Fruit fly (Drosophila melanogaster): Measurements from ENCODE around the gene Sec16.

Sec16 gene

dm6 chrX:12629564-12629963, 33.7 kb downstream of the Sec16 start, which contains the start of the genes Aven and CG2540 (continued):
- TF ChIP-seq CG15601 (tag; optimal IDR thresholded peaks at IDR 0.05) (peak; percentile 85), ssp (GFP tag; IDR thresholded peaks at IDR 0.05) (peak; percentile 45; the same call in 1 of the 2 replicates), pan (optimal IDR thresholded peaks at IDR 0.05) (no peak), pan (GFP tag; optimal IDR thresholded peaks at IDR 0.05 in 1 of 2, IDR thresholded peaks at IDR 0.05 in 1 of 2) (peak in 1 of 2 experiments; percentile 69), CG8089 (GFP tag; optimal IDR thresholded peaks at IDR 0.05) (no peak), Xrp1 (GFP tag; IDR thresholded peaks at IDR 0.05) (peak; percentile 84), gcm2 (GFP tag; optimal IDR thresholded peaks at IDR 0.05) (no peak), Dfd (GFP tag; optimal IDR thresholded peaks at IDR 0.05) (no peak), dpn (GFP tag; optimal IDR thresholded peaks at IDR 0.05) (peak in 1 of 2 experiments; percentile 80), Atf-2 (GFP tag; optimal IDR thresholded peaks at IDR 0.05) (no peak), CG10959 (GFP tag; IDR thresholded peaks at IDR 0.05) (peak; percentile 31; the same call in 1 of the 2 replicates), lmd (GFP tag; IDR thresholded peaks at IDR 0.05) (peak; percentile 61), CG16813 (GFP tag; IDR thresholded peaks at IDR 0.05; ENCODE audit: partially characterized antibody) (no peak), CG7786 (GFP tag; optimal IDR thresholded peaks at IDR 0.05) (no peak), Gug (GFP tag; IDR thresholded peaks at IDR 0.05) (0 out of 4 replicates have a peak, but pooled peaks have one; percentile 8), HmgZ (tag; optimal IDR thresholded peaks at IDR 0.05) (peak; percentile 67), ab (GFP tag; optimal IDR thresholded peaks at IDR 0.05) (no peak), CHES-1-like (GFP tag; optimal IDR thresholded peaks at IDR 0.05) (no peak), Ptx1 (GFP tag; IDR thresholded peaks at IDR 0.05) (peak; percentile 78), CG10366 (GFP tag; IDR thresholded peaks at IDR 0.05) (peak; percentile 49), fd96Cb (tag; optimal IDR thresholded peaks at IDR 0.05) (peak; percentile 70), CG30403 (GFP tag; optimal IDR thresholded peaks at IDR 0.05) (peak; percentile 83), ato (GFP tag; IDR thresholded peaks at IDR 0.05; ENCODE audit: partially characterized antibody) (no peak), CG11504 (tag; optimal IDR thresholded peaks at IDR 0.05) (peak; percentile 89), Rx (GFP tag; IDR thresholded peaks at IDR 0.05) (no peak), exex (tag; optimal IDR thresholded peaks at IDR 0.05) (peak; percentile 76), hb (GFP tag; IDR thresholded peaks at IDR 0.05; ENCODE audit: partially characterized antibody) (no peak), CG17568 (GFP tag; optimal IDR thresholded peaks at IDR 0.05) (peak; percentile 49), CG9215 (GFP tag; IDR thresholded peaks at IDR 0.05) (peak; percentile 49), CG4820 (GFP tag; optimal IDR thresholded peaks at IDR 0.05) (peak; percentile 57), CG14441 (GFP tag; IDR thresholded peaks at IDR 0.05) (no peak), Stat92E (GFP tag; optimal IDR thresholded peaks at IDR 0.05) (peak in 1 of 3 experiments; percentile 34), cg (GFP tag; optimal IDR thresholded peaks at IDR 0.05) (no peak), tgo (GFP tag; IDR thresholded peaks at IDR 0.05) (peak; percentile 60), CG18619 (GFP tag; optimal IDR thresholded peaks at IDR 0.05) (peak; percentile 81), MTF-1 (GFP tag; optimal IDR thresholded peaks at IDR 0.05; ENCODE audit: borderline replicate concordance) (no peak), abd-A (tag; optimal IDR thresholded peaks at IDR 0.05) (no peak), hkb (optimal IDR thresholded peaks at IDR 0.05) (no peak), hkb (GFP tag; IDR thresholded peaks at IDR 0.05) (peak; percentile 77), sens (GFP tag) (peak; percentile 67), NK7.1 (GFP tag; optimal IDR thresholded peaks at IDR 0.05) (no peak), repo (GFP tag; optimal IDR thresholded peaks at IDR 0.05) (no peak), CG11696 (GFP tag; IDR thresholded peaks at IDR 0.05) (0 out of 2 replicates have a peak, but pooled peaks have one; percentile 23), ac (GFP tag; optimal IDR thresholded peaks at IDR 0.05) (peak; percentile 51), PHDP (tag; optimal IDR thresholded peaks at IDR 0.05) (peak; percentile 88), CG32532 (GFP tag; IDR thresholded peaks at IDR 0.05) (peak; percentile 80), B-H1 (GFP tag; IDR thresholded peaks at IDR 0.05) (no peak), sisA (GFP tag; IDR thresholded peaks at IDR 0.05) (peak; percentile 54; the same call in 1 of the 2 replicates), CG31224 (GFP tag; IDR thresholded peaks at IDR 0.05) (no peak), btn (GFP tag; optimal IDR thresholded peaks at IDR 0.05) (no peak), crp (GFP tag; optimal IDR thresholded peaks at IDR 0.05) (peak; percentile 70 to 93)
